Fruit fly (Drosophila melanogaster) whole organism: Measurements from ENCODE around the gene CG42460.
"Not testable (repeated sequence)": the region's sequence is repeated elsewhere in the genome, so short reads cannot be mapped to it uniquely, and the experiment has no call there.

ENCODE experiments used
- CG8478 ChIP-seq: fragments of >200 bp; optimal IDR thresholded peaks from 2 replicates; lab custom pipeline; 2018; ENCODE audit warnings: inconsistent platforms
- Dll ChIP-seq: fragments of >200 bp; optimal IDR thresholded peaks from 2 replicates; lab custom pipeline; 2017
- EcR ChIP-seq, 2 experiments: fragments of >200 bp; optimal IDR thresholded peaks; 2 replicates each; lab custom pipeline; 2017; ENCODE audit warnings: missing biosample characterization in 2 of 2, missing genetic modification characterization in 2 of 2, missing genetic modification reagents in 2 of 2
- pan ChIP-seq: fragments of >200 bp; optimal IDR thresholded peaks from 2 replicates; lab custom pipeline; 2017
- psq ChIP-seq: fragments of >200 bp; optimal IDR thresholded peaks from 2 replicates; lab custom pipeline; 2017
- usp ChIP-seq: fragments of >200 bp; optimal IDR thresholded peaks from 2 replicates; lab custom pipeline; 2017; ENCODE audit warnings: missing biosample characterization, missing genetic modification characterization, mixed read lengths

Gene CG42460

DNA sequence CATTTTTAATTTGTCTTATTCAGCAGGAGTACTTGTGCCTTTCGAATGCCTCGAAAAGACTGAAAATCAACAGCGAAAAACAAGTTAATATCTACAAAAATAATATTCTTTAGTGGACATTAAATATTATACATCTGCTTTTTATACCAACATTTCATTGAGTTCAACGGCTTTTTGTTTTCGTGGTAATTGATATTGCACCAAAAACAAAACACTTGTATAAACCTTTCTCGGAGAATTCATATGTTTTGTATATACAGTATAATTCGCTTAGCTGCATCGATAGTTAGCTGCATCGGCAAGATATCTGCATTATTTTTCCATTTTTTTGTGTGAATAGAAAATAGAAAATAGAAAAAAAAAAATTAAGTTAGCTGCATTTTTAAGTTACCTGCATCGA is at the start of gene CG42460:
CG42460 (minus strand) TSS at position 101 of the 400 bp plus-strand sequence.
- not testable (repeated sequence) for TF ChIP-seq pan (lab: Kevin White, UChicago); psq (lab: Kevin White, UChicago); EcR (GFP tag; optimal IDR thresholded peaks at IDR 0.05; lab: Kevin White, UChicago)

DNA sequence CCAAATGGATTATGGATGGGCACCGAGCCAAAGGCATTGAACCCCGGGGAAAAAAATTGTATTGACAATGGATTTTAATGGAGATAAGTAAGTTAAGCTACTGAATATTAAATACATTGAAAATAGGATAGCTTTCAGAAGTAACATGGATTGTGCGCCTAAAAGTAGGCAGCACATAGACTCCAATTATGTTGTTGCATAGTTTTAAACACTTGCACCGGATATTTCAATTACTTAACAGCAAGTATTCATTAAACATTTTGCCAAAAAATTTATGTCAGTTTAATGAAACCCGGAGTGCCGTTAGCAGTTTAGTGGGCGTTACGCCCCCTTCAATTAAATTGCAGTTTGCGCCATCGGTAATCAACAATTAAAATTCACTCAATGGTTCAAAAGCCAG is 49.8 kb upstream of the CG42460 start:
- TF ChIP-seq EcR (GFP tag; optimal IDR thresholded peaks at IDR 0.05; lab: Kevin White, UChicago) (no peak), psq (lab: Kevin White, UChicago) (no peak)

DNA sequence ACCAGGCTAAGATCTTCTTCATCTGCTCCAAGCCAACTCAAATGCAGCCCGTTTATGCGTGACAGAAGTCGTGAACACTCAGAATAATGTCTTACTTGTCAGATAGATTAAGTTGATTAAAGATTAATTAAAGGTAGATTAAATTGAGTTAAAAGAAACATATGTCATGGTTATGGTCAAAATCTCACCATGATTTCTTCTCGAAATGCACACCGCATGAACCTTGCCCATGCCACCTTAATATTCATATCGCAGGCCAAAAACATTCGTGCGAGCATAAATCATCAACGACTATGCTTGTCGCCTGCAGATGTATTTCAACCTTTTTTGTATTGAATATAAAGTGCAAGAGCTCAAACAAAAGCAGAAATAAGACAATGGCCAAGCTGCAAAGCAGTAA is 48.8 kb upstream of the CG42460 start:
- no peak for TF ChIP-seq Dll (lab: Kevin White, UChicago)
- no peak for TF ChIP-seq EcR (GFP tag; optimal IDR thresholded peaks at IDR 0.05; lab: Kevin White, UChicago)
- no peak for TF ChIP-seq psq (lab: Kevin White, UChicago)
- no peak for TF ChIP-seq usp (GFP tag; lab: Kevin White, UChicago)
- TF ChIP-seq CG8478 (lab: Kevin White, UChicago) = no peak
- no peak for TF ChIP-seq pan (lab: Kevin White, UChicago)

DNA sequence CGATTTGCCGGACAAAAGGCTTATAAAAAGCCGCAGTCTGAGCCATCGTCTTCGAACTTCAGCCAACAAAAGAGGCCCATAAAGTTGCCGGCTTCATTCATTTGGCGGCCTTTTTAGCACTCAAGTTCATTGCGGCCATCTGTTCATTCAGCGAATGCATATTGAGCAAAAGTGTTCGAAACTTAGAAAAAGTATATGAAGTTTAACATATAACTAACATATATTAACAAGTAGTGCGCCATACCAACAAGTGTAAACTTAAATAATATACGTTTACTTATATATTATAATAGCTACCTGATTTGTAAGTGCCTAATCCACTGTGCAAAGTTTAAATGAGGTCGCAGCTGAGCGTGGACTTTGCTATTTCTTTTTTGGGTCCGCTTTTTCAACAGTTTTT is 48.1 kb upstream of the CG42460 start:
- TF ChIP-seq Dll (lab: Kevin White, UChicago) (no peak), pan (lab: Kevin White, UChicago) (no peak)

DNA sequence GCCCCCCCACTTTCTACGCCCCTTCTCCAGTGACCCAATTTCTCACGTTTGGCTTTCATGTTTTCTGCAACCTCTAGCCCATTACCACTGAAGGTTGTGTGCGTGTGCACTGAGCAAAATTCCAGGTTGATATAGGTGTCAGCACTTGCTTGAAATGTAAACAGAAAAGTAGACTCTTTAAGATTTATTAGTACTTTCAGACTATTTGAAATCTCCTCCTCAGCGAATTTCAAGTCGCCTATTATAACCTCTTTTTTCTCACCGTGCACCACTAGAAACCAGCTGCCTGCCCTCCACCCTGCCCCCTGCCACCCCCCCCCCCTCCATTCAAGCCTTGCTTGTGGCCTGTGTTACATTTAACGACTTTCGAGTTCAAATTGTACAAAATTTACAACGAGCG is 46.8 kb upstream of the CG42460 start:
- no peak for TF ChIP-seq CG8478 (lab: Kevin White, UChicago)
- TF ChIP-seq psq (lab: Kevin White, UChicago) = no peak
- TF ChIP-seq EcR (GFP tag; optimal IDR thresholded peaks at IDR 0.05; lab: Kevin White, UChicago) = no peak
- TF ChIP-seq pan (lab: Kevin White, UChicago) = no peak
- TF ChIP-seq usp (GFP tag; lab: Kevin White, UChicago) = no peak
- TF ChIP-seq Dll (lab: Kevin White, UChicago) = no peak

DNA sequence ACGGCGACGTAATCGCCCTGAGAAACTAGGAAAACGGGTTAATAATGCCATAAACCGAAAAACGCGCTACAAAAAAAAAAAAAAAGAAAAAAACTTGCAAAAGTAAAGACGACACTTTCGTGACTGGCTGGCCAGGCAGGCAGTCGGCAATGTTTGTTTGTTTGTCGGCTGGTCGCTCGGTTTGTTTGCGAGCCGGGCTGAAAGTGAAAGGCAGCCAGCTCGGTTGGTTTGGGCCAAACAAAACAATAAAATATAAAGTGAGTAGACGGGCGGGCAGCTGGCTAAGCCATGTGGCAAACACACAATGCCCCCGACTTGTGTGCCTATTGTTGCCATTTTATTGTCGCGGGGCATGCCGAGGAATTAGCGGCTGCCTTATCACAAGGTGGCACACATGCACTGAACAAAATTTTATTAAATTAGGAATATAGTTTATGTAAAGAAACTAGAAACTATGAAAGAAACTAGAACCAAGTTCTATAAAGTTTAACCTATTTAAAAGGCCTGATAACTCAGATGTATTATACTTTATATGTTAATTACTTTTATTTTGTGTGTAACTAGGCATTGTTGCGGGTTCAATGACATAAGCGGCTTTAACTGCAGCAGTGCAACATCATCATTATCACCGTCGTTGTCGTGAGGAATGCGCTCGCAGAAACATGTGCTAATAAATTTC is 40.3 kb upstream of the CG42460 start:
- no peak for TF ChIP-seq psq (lab: Kevin White, UChicago)
- TF ChIP-seq CG8478 (lab: Kevin White, UChicago) = no peak
- TF ChIP-seq EcR (GFP tag; optimal IDR thresholded peaks at IDR 0.05; lab: Kevin White, UChicago) = no peak
- TF ChIP-seq usp (GFP tag; lab: Kevin White, UChicago) = no peak
- no peak for TF ChIP-seq pan (lab: Kevin White, UChicago)
- no peak for TF ChIP-seq Dll (lab: Kevin White, UChicago)

DNA sequence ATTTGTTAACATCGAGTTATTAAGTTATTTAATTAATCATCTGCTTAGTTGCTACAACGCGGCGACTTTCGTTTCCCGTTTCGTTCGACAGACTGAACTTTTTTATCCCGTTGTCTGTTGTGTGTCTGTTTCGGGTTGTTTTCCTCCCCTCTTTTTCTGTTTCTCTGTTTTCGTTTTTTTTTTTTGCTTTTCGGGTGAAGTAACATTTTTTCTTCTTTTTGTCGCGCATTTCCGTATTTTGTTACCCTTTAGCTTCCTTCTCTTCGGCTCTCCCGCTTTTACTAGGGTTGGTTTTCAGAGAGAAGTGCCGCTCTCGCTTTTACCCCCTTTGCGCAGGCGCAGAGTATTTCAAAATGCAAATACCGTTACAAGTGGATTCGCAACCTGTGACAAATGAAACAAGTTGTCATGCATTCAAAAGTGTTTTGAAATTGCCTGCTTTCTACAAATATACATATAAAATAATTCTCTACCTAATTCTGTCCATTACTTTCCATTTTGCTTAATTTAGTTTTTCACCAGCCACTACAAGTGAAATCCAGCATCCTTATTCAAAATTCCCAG is 38.5 kb upstream of the CG42460 start, which contains the start of gene Pgant2:
Pgant2 (minus strand) TSS at position 51 of the 564 bp plus-strand sequence.
- TF ChIP-seq pan (lab: Kevin White, UChicago) (no peak), psq (lab: Kevin White, UChicago) (no peak), CG8478 (lab: Kevin White, UChicago) (no peak), Dll (lab: Kevin White, UChicago) (no peak), usp (GFP tag; lab: Kevin White, UChicago) (no peak), EcR (GFP tag; optimal IDR thresholded peaks at IDR 0.05; lab: Kevin White, UChicago) (no peak)

DNA sequence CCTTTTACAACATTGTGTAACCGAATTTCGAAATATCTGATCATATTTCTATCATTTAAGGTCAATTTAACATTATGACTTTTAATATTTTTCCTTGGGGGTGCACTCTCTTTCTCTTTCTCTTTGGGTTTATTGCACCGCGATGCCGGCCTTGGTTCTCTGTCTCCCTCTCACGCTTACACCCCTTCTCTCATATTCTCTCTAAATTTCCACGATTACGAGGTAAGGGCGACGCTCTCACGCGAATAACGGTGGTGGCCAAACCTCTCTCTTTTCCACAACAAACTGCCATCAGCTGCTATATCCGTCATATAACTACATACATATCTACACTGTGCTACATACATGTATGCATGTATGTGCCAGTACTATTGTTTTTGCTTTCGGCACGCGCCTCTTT is 37.7 kb upstream of the CG42460 start:
- no peak for TF ChIP-seq pan (lab: Kevin White, UChicago)
- no peak for TF ChIP-seq Dll (lab: Kevin White, UChicago)
- TF ChIP-seq EcR (GFP tag; optimal IDR thresholded peaks at IDR 0.05; lab: Kevin White, UChicago) = no peak
- TF ChIP-seq usp (GFP tag; lab: Kevin White, UChicago) = no peak

DNA sequence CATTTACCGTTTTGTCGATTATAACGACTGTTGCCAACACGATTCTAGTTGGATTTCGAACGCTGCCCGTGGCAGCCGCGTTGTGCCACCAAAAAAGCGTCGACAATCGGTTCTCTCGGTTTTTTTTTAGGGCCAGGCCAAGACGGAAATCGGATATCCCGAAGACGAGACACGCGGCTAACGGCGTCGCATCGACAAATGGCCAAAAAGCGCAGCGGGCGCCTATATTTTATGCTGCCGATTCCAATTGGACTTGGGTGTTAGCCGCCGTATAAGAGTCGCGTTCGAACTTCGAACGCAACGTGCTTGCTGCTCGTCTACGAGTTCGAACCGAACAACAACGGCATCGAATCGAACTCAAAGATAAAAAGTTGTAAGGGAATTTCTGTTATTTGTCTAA is 34.5 kb upstream of the CG42460 start:
- no peak for TF ChIP-seq psq (lab: Kevin White, UChicago)
- TF ChIP-seq pan (lab: Kevin White, UChicago) = no peak
- TF ChIP-seq CG8478 (lab: Kevin White, UChicago) = no peak
- TF ChIP-seq Dll (lab: Kevin White, UChicago) = no peak
- no peak for TF ChIP-seq EcR (GFP tag; optimal IDR thresholded peaks at IDR 0.05; lab: Kevin White, UChicago)
- no peak for TF ChIP-seq usp (GFP tag; lab: Kevin White, UChicago)

DNA sequence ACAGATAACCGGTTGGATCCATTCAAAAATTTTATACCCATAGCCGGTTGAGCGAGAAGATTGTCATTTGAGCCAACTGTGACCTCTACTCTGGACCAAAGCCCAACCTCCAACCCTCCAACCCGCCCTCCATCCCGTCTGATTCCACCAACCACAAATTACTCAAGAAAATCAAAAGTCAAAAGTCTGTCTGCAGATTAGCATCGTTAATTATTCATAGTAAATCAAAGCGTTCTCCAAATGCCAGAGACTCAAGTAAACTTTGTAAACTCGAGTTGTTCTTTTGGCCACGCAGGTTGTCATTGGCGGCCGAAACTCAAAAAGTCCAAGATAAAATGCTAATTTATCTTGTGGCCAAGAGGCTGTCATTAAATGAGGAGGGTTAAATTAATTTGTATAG is 29.3 kb upstream of the CG42460 start:
- TF ChIP-seq psq (lab: Kevin White, UChicago) (no peak), usp (GFP tag; lab: Kevin White, UChicago) (no peak), CG8478 (lab: Kevin White, UChicago) (no peak), EcR (GFP tag; optimal IDR thresholded peaks at IDR 0.05; lab: Kevin White, UChicago) (no peak), Dll (lab: Kevin White, UChicago) (no peak), pan (lab: Kevin White, UChicago) (no peak)

DNA sequence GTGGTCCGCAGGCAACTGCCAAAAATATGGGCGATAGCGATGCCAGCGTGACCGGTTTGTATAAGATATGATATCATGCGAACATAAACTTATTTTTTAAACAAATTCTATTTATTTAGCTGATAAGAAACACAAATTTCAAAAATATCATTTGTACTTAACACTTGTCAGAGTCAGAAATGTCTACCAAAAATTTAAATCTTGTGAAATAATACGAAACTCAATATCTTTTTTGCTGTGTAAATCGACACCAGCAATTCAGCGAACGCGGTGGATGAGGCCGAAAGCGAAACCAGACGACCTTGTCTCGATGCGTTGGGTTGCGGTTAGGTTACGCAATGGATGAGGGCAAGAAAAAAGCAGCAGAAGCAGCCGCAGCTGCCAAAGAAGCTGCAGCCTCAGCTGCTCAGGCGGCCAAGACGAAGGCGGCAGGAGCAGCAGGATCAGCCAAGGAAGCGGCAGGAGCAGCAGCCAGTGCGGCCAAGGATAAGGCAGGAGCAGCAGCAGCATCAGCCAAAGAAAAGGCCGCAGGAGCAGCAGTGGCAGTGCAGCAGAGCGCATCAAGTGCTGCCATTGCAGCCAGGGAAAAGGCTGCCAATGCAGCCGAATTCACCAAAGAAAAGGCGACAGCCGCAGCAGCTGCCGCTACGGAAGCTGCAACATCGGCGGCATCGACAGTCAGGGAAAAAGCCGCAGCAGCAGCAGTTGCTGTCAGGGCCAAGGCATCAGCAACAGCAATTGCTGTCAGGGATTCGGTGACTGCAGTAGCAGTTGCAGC is 28.4 kb upstream of the CG42460 start, which contains the start of gene CG31952:
CG31952 (plus strand) TSS at position 167 of the 778 bp plus-strand sequence.
- no peak for TF ChIP-seq psq (lab: Kevin White, UChicago)
- TF ChIP-seq EcR (GFP tag; optimal IDR thresholded peaks at IDR 0.05; lab: Kevin White, UChicago) = no peak
- no peak for TF ChIP-seq usp (GFP tag; lab: Kevin White, UChicago)
- TF ChIP-seq pan (lab: Kevin White, UChicago) = no peak
- TF ChIP-seq CG8478 (lab: Kevin White, UChicago) = no peak
